Worm (Caenorhabditis elegans) whole organism, young adult: ENCODE results near the gene F02E11.3.
"Not testable (repeated sequence)": the region's sequence is repeated elsewhere in the genome, so short reads cannot be mapped to it uniquely, and the experiment has no call there.

Source experiments
- C17E4.6 ChIP-seq: fragments of 200-800 bp; sonication (Bioruptor generic); IDR thresholded peaks from 2 replicates; pipeline ENCODE4 v1.3.6; 2022; ENCODE audit warnings: missing genetic modification reagents, missing genetic modification characterization, missing compliant biosample characterization
- F37B4.10 ChIP-seq: fragments of 200-800 bp; sonication (Bioruptor generic); IDR thresholded peaks from 2 replicates; pipeline ENCODE4 v1.3.6; 2022; ENCODE audit warnings: missing genetic modification characterization, missing compliant biosample characterization
- F49E8.2 ChIP-seq: sonication (generic microtip); optimal IDR thresholded peaks from 3 replicates; lab custom pipeline; 2017; ENCODE audit warnings: missing genetic modification characterization, mild to moderate bottlenecking, missing compliant biosample characterization, antibody characterized with exemption, moderate library complexity; ENCODE audit not compliant: insufficient read depth
- ama-1 ChIP-seq, 3 experiments: fragments of 150-350 bp in 1 of 3; sonication (generic microtip) in 2 of 3; optimal IDR thresholded peaks; 2 replicates each; lab custom pipeline; 2014 to 2018; ENCODE audit warnings: missing biosample characterization in 2 of 3, missing genetic modification characterization in 2 of 3, missing genetic modification reagents in 2 of 3
- lin-35 ChIP-seq, 3 experiments: fragments of 150-350 bp in 2 of 3; sonication (generic microtip) in 1 of 3; optimal IDR thresholded peaks; 2 replicates each; lab custom pipeline; 2014 to 2018; ENCODE audit warnings: missing biosample characterization in 3 of 3, missing genetic modification characterization in 3 of 3, missing genetic modification reagents in 3 of 3
- pha-4 ChIP-seq: fragments of 150-350 bp; sonication (generic microtip); optimal IDR thresholded peaks from 2 replicates; lab custom pipeline; 2014; ENCODE audit warnings: missing biosample characterization, missing genetic modification reagents, missing genetic modification characterization
- rcor-1 ChIP-seq: fragments of 200-800 bp; sonication (Bioruptor generic); IDR thresholded peaks from 2 replicates; pipeline ENCODE4 v1.3.6; 2022; ENCODE audit warnings: missing genetic modification reagents, missing genetic modification characterization, missing compliant biosample characterization
- sea-2 ChIP-seq: fragments of 200-800 bp; sonication (Bioruptor generic); IDR thresholded peaks from 2 replicates; pipeline ENCODE4 v1.3.6; 2022; ENCODE audit warnings: missing genetic modification characterization, missing compliant biosample characterization
- snpc-1.3 ChIP-seq: sonication (generic microtip); optimal IDR thresholded peaks from 2 replicates; lab custom pipeline; 2017; ENCODE audit warnings: missing genetic modification characterization, mild to moderate bottlenecking, missing compliant biosample characterization, antibody characterized with exemption, moderate library complexity, missing genotype, missing genetic modification reagents; ENCODE audit not compliant: insufficient read depth
- tlf-1 ChIP-seq: fragments of 200-800 bp; sonication (Bioruptor generic); optimal IDR thresholded peaks from 2 replicates; lab custom pipeline; 2018; ENCODE audit warnings: mild to moderate bottlenecking, missing genetic modification characterization, missing compliant biosample characterization
- ztf-22 ChIP-seq: fragments of 200-800 bp; sonication (Bioruptor generic); optimal IDR thresholded peaks from 2 replicates; lab custom pipeline; 2018; ENCODE audit warnings: mild to moderate bottlenecking, missing genetic modification characterization, moderate library complexity, missing compliant biosample characterization
- ztf-25 ChIP-seq: fragments of 200-800 bp; sonication (Bioruptor generic); IDR thresholded peaks from 2 replicates; pipeline ENCODE4 v1.3.6; 2022; ENCODE audit warnings: missing genetic modification reagents, missing genetic modification characterization, missing compliant biosample characterization

ce11 chrII:3290544-3290943 is 15.7 kb upstream of the F02E11.3 start, which contains the start of gene F39E9.14:
- TF ChIP-seq rcor-1 (GFP tag; lab: Robert Waterston, UW); ama-1 (optimal IDR thresholded peaks at IDR 0.05; lab: Kevin White, UChicago); ama-1 (GFP tag; optimal IDR thresholded peaks at IDR 0.05; lab: Kevin White, UChicago); snpc-1.3 (tag; lab: Kevin White, UChicago); C17E4.6; F49E8.2 (tag; lab: Kevin White, UChicago); pha-4 (tag; lab: Kevin White, UChicago); tlf-1 (GFP tag; lab: Kevin White, UChicago); sea-2 (GFP tag; lab: Robert Waterston, UW); F37B4.10 (GFP tag; lab: Robert Waterston, UW); ztf-22; lin-35 (GFP tag; optimal IDR thresholded peaks at IDR 0.05; lab: Kevin White, UChicago); ztf-25 (GFP tag; lab: Robert Waterston, UW): not testable (repeated sequence)
